Fruit fly (Drosophila melanogaster) whole organism, embryonic: ENCODE data around the gene Pgd.

Source experiments
- CG10321 ChIP-seq: fragments of 200-800 bp; sonication (Bioruptor generic); IDR thresholded peaks from 2 replicates; pipeline ENCODE4 v1.3.6; 2022; ENCODE audit warnings: missing biosample characterization, missing genetic modification characterization
- CG10366 ChIP-seq: fragments of 200-800 bp; sonication (Bioruptor generic); IDR thresholded peaks from 2 replicates; pipeline ENCODE4 v1.3.6; 2022; ENCODE audit warnings: missing biosample characterization, missing genetic modification characterization
- CG12155 ChIP-seq: fragments of 200-800 bp; sonication (Bioruptor generic); optimal IDR thresholded peaks from 3 replicates; lab custom pipeline; 2016; ENCODE audit warnings: missing biosample characterization, missing genetic modification characterization
- CG12236 ChIP-seq: fragments of 200-800 bp; sonication (Bioruptor generic); optimal IDR thresholded peaks from 2 replicates; lab custom pipeline; 2016; ENCODE audit warnings: missing biosample characterization, missing genetic modification characterization
- CG12769 ChIP-seq: fragments of 200-800 bp; sonication (Bioruptor generic); optimal IDR thresholded peaks from 2 replicates; lab custom pipeline; 2019; ENCODE audit warnings: missing biosample characterization, mild to moderate bottlenecking, missing genetic modification characterization, moderate library complexity
- CG14860 ChIP-seq: fragments of 200-800 bp; sonication (Bioruptor generic); IDR thresholded peaks from 3 replicates; pipeline ENCODE4 v1.3.6; 2022; ENCODE audit warnings: missing biosample characterization, missing genetic modification characterization; ENCODE audit not compliant: partially characterized antibody
- CG1647 ChIP-seq: fragments of 200-800 bp; sonication (Bioruptor generic); optimal IDR thresholded peaks from 3 replicates; lab custom pipeline; 2016; ENCODE audit warnings: missing biosample characterization, missing genetic modification characterization
- CG1832 ChIP-seq: fragments of 200-800 bp; sonication (Bioruptor generic); optimal IDR thresholded peaks from 2 replicates; lab custom pipeline; 2017; ENCODE audit warnings: missing biosample characterization, mild to moderate bottlenecking, missing genetic modification characterization, inconsistent platforms
- CG18599 ChIP-seq: fragments of 200-800 bp; sonication (Bioruptor generic); optimal IDR thresholded peaks from 3 replicates; lab custom pipeline; 2017; ENCODE audit warnings: missing biosample characterization, missing genetic modification characterization, mild to moderate bottlenecking, moderate library complexity, missing genetic modification reagents
- CG2116 ChIP-seq: fragments of 200-800 bp; sonication (Bioruptor generic); optimal IDR thresholded peaks from 3 replicates; lab custom pipeline; 2018; ENCODE audit warnings: missing biosample characterization, mild to moderate bottlenecking, missing genetic modification characterization
- CG2199 ChIP-seq: fragments of 200-800 bp; sonication (Bioruptor generic); IDR thresholded peaks from 3 replicates; pipeline ENCODE4 v1.3.6; 2022; ENCODE audit warnings: missing biosample characterization, missing genetic modification characterization
- CG32772 ChIP-seq: fragments of 200-800 bp; sonication (Bioruptor generic); IDR thresholded peaks from 2 replicates; pipeline ENCODE4 v1.3.6; 2022; ENCODE audit warnings: missing biosample characterization, missing genetic modification characterization
- CG34224 ChIP-seq: fragments of 200-800 bp; sonication (Bioruptor generic); IDR thresholded peaks from 3 replicates; pipeline ENCODE4 v1.3.6; 2022; ENCODE audit warnings: missing biosample characterization, missing genetic modification characterization; ENCODE audit not compliant: partially characterized antibody
- CG3847 ChIP-seq: fragments of 200-800 bp; sonication (Bioruptor generic); IDR thresholded peaks from 2 replicates; pipeline ENCODE4 v1.3.6; 2022; ENCODE audit warnings: missing biosample characterization, missing genetic modification characterization
- CG5953 ChIP-seq: fragments of 200-800 bp; sonication (Bioruptor generic); IDR thresholded peaks from 2 replicates; pipeline ENCODE4 v1.3.6; 2022; ENCODE audit warnings: missing biosample characterization, missing genetic modification characterization
- CG6272 ChIP-seq: fragments of 200-800 bp; sonication (Bioruptor generic); IDR thresholded peaks from 2 replicates; pipeline ENCODE4 v1.3.6; 2022; ENCODE audit warnings: missing biosample characterization, missing genetic modification characterization
- CG6791 ChIP-seq: fragments of 200-800 bp; sonication (Bioruptor generic); IDR thresholded peaks from 3 replicates; pipeline ENCODE4 v1.3.6; 2022; ENCODE audit warnings: missing biosample characterization, missing genetic modification characterization; ENCODE audit not compliant: partially characterized antibody
- CG6854 ChIP-seq: fragments of 200-800 bp; sonication (Bioruptor generic); optimal IDR thresholded peaks from 3 replicates; lab custom pipeline; 2017; ENCODE audit warnings: missing biosample characterization, mild to moderate bottlenecking, missing genetic modification characterization
- CG8478 ChIP-seq: fragments of >200 bp; optimal IDR thresholded peaks from 2 replicates; lab custom pipeline; 2018
- CG9215 ChIP-seq: fragments of 200-800 bp; sonication (Bioruptor generic); IDR thresholded peaks from 2 replicates; pipeline ENCODE4 v1.3.6; 2022; ENCODE audit warnings: missing biosample characterization, missing genetic modification characterization
- CG9797 ChIP-seq: fragments of 200-800 bp; sonication (Bioruptor generic); optimal IDR thresholded peaks from 3 replicates; lab custom pipeline; 2018; ENCODE audit warnings: missing biosample characterization, mild to moderate bottlenecking, missing genetic modification characterization
- Dp ChIP-seq: fragments of 200-800 bp; sonication (Bioruptor generic); optimal IDR thresholded peaks from 2 replicates; lab custom pipeline; 2018; ENCODE audit warnings: missing biosample characterization, mild to moderate bottlenecking, missing genetic modification characterization, moderate library complexity
- Dref ChIP-seq: fragments of 200-800 bp; sonication (Bioruptor generic); IDR thresholded peaks from 2 replicates; pipeline ENCODE4 v1.3.6; 2022; ENCODE audit warnings: missing biosample characterization, missing genetic modification characterization
- E2f2 ChIP-seq: fragments of 200-800 bp; sonication (Bioruptor generic); IDR thresholded peaks from 2 replicates; pipeline ENCODE4 v1.3.6; 2022; ENCODE audit warnings: missing biosample characterization, missing genetic modification characterization
- Ets65A ChIP-seq: fragments of 200-800 bp; sonication (Bioruptor generic); peaks from one replicate; lab custom pipeline; 2016; ENCODE audit warnings: missing biosample characterization, missing genetic modification characterization
- Hmr ChIP-seq: fragments of 200-800 bp; sonication (Bioruptor generic); optimal IDR thresholded peaks from 3 replicates; lab custom pipeline; 2017; ENCODE audit warnings: mild to moderate bottlenecking, missing biosample characterization, missing genetic modification reagents, missing genetic modification characterization
- Hr39 ChIP-seq: fragments of >200 bp; optimal IDR thresholded peaks from 2 replicates; lab custom pipeline; 2017
- Jarid2 ChIP-seq: fragments of 200-800 bp; sonication (Bioruptor generic); optimal IDR thresholded peaks from 3 replicates; lab custom pipeline; 2017; ENCODE audit warnings: mild to moderate bottlenecking, missing biosample characterization, missing genetic modification reagents, missing genetic modification characterization
- MESR4 ChIP-seq: fragments of 200-800 bp; sonication (Bioruptor generic); optimal IDR thresholded peaks from 2 replicates; lab custom pipeline; 2018; ENCODE audit warnings: missing biosample characterization, mild to moderate bottlenecking, missing genetic modification characterization, moderate library complexity
- Myb ChIP-seq: fragments of 200-800 bp; sonication (Bioruptor generic); optimal IDR thresholded peaks from 2 replicates; lab custom pipeline; 2016; ENCODE audit warnings: missing biosample characterization, missing genetic modification characterization
- Nf-YC ChIP-seq: fragments of 200-800 bp; optimal IDR thresholded peaks from 3 replicates; lab custom pipeline; 2019; ENCODE audit warnings: missing biosample characterization, mild to moderate bottlenecking, missing genetic modification characterization, moderate library complexity
- Opbp ChIP-seq: fragments of 200-800 bp; sonication (Bioruptor generic); IDR thresholded peaks from 3 replicates; pipeline ENCODE4 v1.3.6; 2022; ENCODE audit warnings: missing biosample characterization, missing genetic modification characterization; ENCODE audit not compliant: partially characterized antibody
- Scr ChIP-seq: fragments of 200-800 bp; sonication (Bioruptor generic); IDR thresholded peaks from 2 replicates; pipeline ENCODE4 v1.3.6; 2022; ENCODE audit warnings: missing biosample characterization, missing genetic modification characterization; ENCODE audit not compliant: partially characterized antibody
- Side ChIP-seq: fragments of 200-800 bp; sonication (Bioruptor generic); optimal IDR thresholded peaks from 2 replicates; lab custom pipeline; 2016; ENCODE audit warnings: missing biosample characterization, missing genetic modification characterization
- Sry-δ ChIP-seq: fragments of 200-800 bp; sonication (Bioruptor generic); optimal IDR thresholded peaks from 2 replicates; lab custom pipeline; 2016; ENCODE audit warnings: missing biosample characterization, missing genetic modification characterization
- bbx ChIP-seq: fragments of 200-800 bp; sonication (Bioruptor generic); IDR thresholded peaks from 2 replicates; pipeline ENCODE4 v1.3.6; 2022; ENCODE audit warnings: missing biosample characterization, missing genetic modification characterization; ENCODE audit not compliant: partially characterized antibody
- chinmo ChIP-seq: fragments of 200-800 bp; sonication (Bioruptor generic); IDR thresholded peaks from 4 replicates; pipeline ENCODE4 v1.3.6; 2022; ENCODE audit warnings: missing biosample characterization, missing genetic modification characterization; ENCODE audit not compliant: partially characterized antibody
- dysf ChIP-seq: fragments of 200-800 bp; sonication (Bioruptor generic); IDR thresholded peaks from 3 replicates; pipeline ENCODE4 v1.3.6; 2022; ENCODE audit warnings: missing biosample characterization, missing genetic modification characterization
- ftz-f1 ChIP-seq: fragments of 200-800 bp; sonication (Bioruptor generic); optimal IDR thresholded peaks from 2 replicates; lab custom pipeline; 2016; ENCODE audit warnings: missing biosample characterization, missing genetic modification characterization
- ham ChIP-seq: fragments of 200-800 bp; sonication (Bioruptor generic); IDR thresholded peaks from 2 replicates; pipeline ENCODE4 v1.3.6; 2022; ENCODE audit warnings: missing biosample characterization, missing genetic modification characterization
- kah ChIP-seq: fragments of 200-800 bp; sonication (Bioruptor generic); optimal IDR thresholded peaks from 2 replicates; lab custom pipeline; 2018; ENCODE audit warnings: missing biosample characterization, mild to moderate bottlenecking, missing genetic modification characterization
- nom ChIP-seq: fragments of 200-800 bp; sonication (Bioruptor generic); optimal IDR thresholded peaks from 2 replicates; lab custom pipeline; 2017; ENCODE audit warnings: missing biosample characterization, missing genetic modification characterization, mild to moderate bottlenecking, moderate library complexity, missing genetic modification reagents
- oc ChIP-seq: fragments of 200-800 bp; sonication (Bioruptor generic); optimal IDR thresholded peaks from 2 replicates; lab custom pipeline; 2018; ENCODE audit warnings: missing biosample characterization, mild to moderate bottlenecking, missing genetic modification characterization, moderate library complexity
- pan ChIP-seq, 4 experiments: fragments of >200 bp in 3 of 4; fragments of 200-800 bp in 1 of 4; sonication (Bioruptor generic) in 1 of 4; optimal IDR thresholded peaks in 3 of 4; IDR thresholded peaks in 1 of 4; 2 replicates each; pipeline versions ENCODE4 v1.3.6 to Lab custom; 2017 to 2022; ENCODE audit warnings: missing biosample characterization in 2 of 4, missing genetic modification characterization in 2 of 4, mixed read lengths in 1 of 4
- pzg ChIP-seq: fragments of 200-800 bp; sonication (Bioruptor generic); optimal IDR thresholded peaks from 3 replicates; lab custom pipeline; 2018; ENCODE audit warnings: missing biosample characterization, mild to moderate bottlenecking, missing genetic modification characterization, moderate library complexity
- tap ChIP-seq: fragments of 200-800 bp; optimal IDR thresholded peaks from 3 replicates; lab custom pipeline; 2019; ENCODE audit warnings: missing biosample characterization, mild to moderate bottlenecking, missing genetic modification characterization, moderate library complexity
- tin ChIP-seq: fragments of 200-800 bp; sonication (Bioruptor generic); optimal IDR thresholded peaks from 3 replicates; lab custom pipeline; 2016; ENCODE audit warnings: missing biosample characterization, missing genetic modification characterization
- unc-4 ChIP-seq: fragments of 200-800 bp; sonication (Bioruptor generic); IDR thresholded peaks from 2 replicates; pipeline ENCODE4 v1.3.6; 2022; ENCODE audit warnings: missing biosample characterization, missing genetic modification characterization; ENCODE audit not compliant: partially characterized antibody
- zen2 ChIP-seq: fragments of 200-800 bp; sonication (Bioruptor generic); IDR thresholded peaks from 3 replicates; pipeline ENCODE4 v1.3.6; 2022; ENCODE audit warnings: missing biosample characterization, missing genetic modification characterization; ENCODE audit not compliant: partially characterized antibody
- zfh2 ChIP-seq: fragments of 200-800 bp; sonication (Bioruptor generic); optimal IDR thresholded peaks from 2 replicates; lab custom pipeline; 2016; ENCODE audit warnings: missing biosample characterization, missing genetic modification characterization

The Pgd gene

dm6 chrX:2145114-2145513 lies at the start of gene Pgd (continued):
- TF ChIP-seq CG9215 (GFP tag; lab: Robert Waterston, UW) (no peak), CG6791 (GFP tag; lab: Robert Waterston, UW) (peak; percentile 60; the same call in 2 of the 3 replicates), chinmo (GFP tag; lab: Robert Waterston, UW) (peak; percentile 70; the same call in 1 of the 4 replicates), zfh2 (GFP tag; lab: Kevin White, UChicago) (no peak), Dref (GFP tag; lab: Robert Waterston, UW) (peak; percentile 68), CG34224 (peak; percentile 50; the same call in 2 of the 3 replicates), CG10366 (GFP tag; lab: Robert Waterston, UW) (no peak), MESR4 (GFP tag; lab: Kevin White, UChicago) (peak; percentile 12), unc-4 (GFP tag; lab: Robert Waterston, UW) (peak; percentile 79), CG3847 (no peak), Nf-YC (tag; lab: Kevin White, UChicago) (peak; percentile 12), CG9797 (GFP tag; lab: Kevin White, UChicago) (no peak), Jarid2 (GFP tag; lab: Kevin White, UChicago) (peak; percentile 15), nom (peak; percentile 58), Dp (GFP tag; lab: Kevin White, UChicago) (peak; percentile 75), Scr (GFP tag; lab: Robert Waterston, UW) (peak; percentile 44), pzg (GFP tag; lab: Kevin White, UChicago) (peak; percentile 56), Myb (GFP tag; lab: Kevin White, UChicago) (peak; percentile 73), E2f2 (GFP tag; lab: Robert Waterston, UW) (peak; percentile 82), pan (optimal IDR thresholded peaks at IDR 0.05; lab: Kevin White, UChicago) (no peak), pan (GFP tag; optimal IDR thresholded peaks at IDR 0.05 in 1 of 2, IDR thresholded peaks at IDR 0.05 in 1 of 2) (peak in 1 of 2 experiments; percentile 29), CG6854 (peak; percentile 14), Ets65A (GFP tag; lab: Kevin White, UChicago) (peak; percentile 45), CG14860 (GFP tag; lab: Robert Waterston, UW) (0 out of 3 replicates have a peak, but pooled peaks have one; percentile 12), Sry-δ (peak; percentile 59), CG18599 (GFP tag; lab: Kevin White, UChicago) (peak; percentile 26), Opbp (peak; percentile 62), ham (no peak), dysf (GFP tag; lab: Robert Waterston, UW) (no peak), Hmr (peak; percentile 23), bbx (GFP tag; lab: Robert Waterston, UW) (peak; percentile 73), ftz-f1 (peak; percentile 63), CG2116 (GFP tag; lab: Kevin White, UChicago) (peak; percentile 9), zen2 (peak; percentile 37; the same call in 1 of the 3 replicates)

- TF ChIP-seq Side (GFP tag; lab: Kevin White, UChicago) (no peak), CG5953 (GFP tag; lab: Robert Waterston, UW) (peak; percentile 36; the same call in 1 of the 2 replicates), unc-4 (GFP tag; lab: Robert Waterston, UW) (no peak), Hr39 (lab: Kevin White, UChicago) (peak; percentile 90), CG8478 (no peak), CG1832 (GFP tag; lab: Kevin White, UChicago) (no peak), CG32772 (GFP tag; lab: Robert Waterston, UW) (no peak), tap (no peak), CG2199 (GFP tag; lab: Robert Waterston, UW) (0 out of 3 replicates have a peak, but pooled peaks have one; percentile 35), CG12236 (no peak), CG10321 (GFP tag; lab: Robert Waterston, UW) (no peak), Opbp (no peak), CG12769 (no peak), oc (tag; lab: Kevin White, UChicago) (no peak), ftz-f1 (no peak), kah (GFP tag; lab: Kevin White, UChicago) (peak; percentile 75), CG18599 (GFP tag; lab: Kevin White, UChicago) (no peak), tin (no peak), CG1647 (GFP tag; lab: Kevin White, UChicago) (no peak), CG12155 (GFP tag; lab: Kevin White, UChicago) (no peak), CG6272 (no peak)
Observed at dm6 chrX:2096341-2096740, 48.6 kb upstream of the Pgd start.
